Fruit fly (Drosophila melanogaster): ENCODE data around the gene CG7366.

DNA sequence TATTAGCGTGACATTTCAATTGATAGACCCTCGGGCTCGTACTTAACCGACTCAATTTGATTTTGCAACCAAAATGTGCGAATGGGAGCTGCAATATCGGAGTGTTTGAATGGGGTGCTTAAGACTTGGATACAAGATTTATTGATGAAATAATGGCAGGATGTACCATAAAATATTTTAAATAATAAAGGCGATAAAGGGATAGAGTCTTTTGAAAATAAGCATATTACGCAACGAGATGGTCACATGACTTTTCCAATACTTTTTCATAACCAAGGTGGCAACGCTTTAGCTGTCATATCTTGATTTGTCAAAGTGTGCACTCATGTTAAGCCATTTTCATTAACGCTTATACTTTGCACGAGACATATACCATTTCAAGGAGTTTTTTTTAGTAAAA lies 26.7 kb upstream of the CG7366 start, which contains the start of gene eIF4E3:
- TF ChIP-seq Pif1B (GFP tag; optimal IDR thresholded peaks at IDR 0.05) = no peak
- TF ChIP-seq gl (tag; optimal IDR thresholded peaks at IDR 0.05) = no peak
- no peak for TF ChIP-seq CG17806 (tag; optimal IDR thresholded peaks at IDR 0.05)
- TF ChIP-seq CG12605 (GFP tag; IDR thresholded peaks at IDR 0.05) = no peak
- no peak for TF ChIP-seq CG10348 (GFP tag; IDR thresholded peaks at IDR 0.05)
- TF ChIP-seq Pif1A (GFP tag; optimal IDR thresholded peaks at IDR 0.05) = no peak

Data from whole organism, pupa.